Worm (Caenorhabditis elegans) whole organism, L1 larva: Measurements from ENCODE around the gene xbp-1.

Experiments used
- C16A3.4 ChIP-seq: fragments of 150-350 bp; optimal IDR thresholded peaks from 2 replicates; lab custom pipeline; 2014; ENCODE audit warnings: missing biosample characterization, missing genetic modification characterization
- alr-1 ChIP-seq: fragments of 200-800 bp; sonication (Bioruptor generic); optimal IDR thresholded peaks from 2 replicates; lab custom pipeline; 2018; ENCODE audit warnings: borderline replicate concordance, mild to moderate bottlenecking, missing genetic modification characterization, missing compliant biosample characterization
- aly-2 ChIP-seq: fragments of 150-350 bp; optimal IDR thresholded peaks from 2 replicates; lab custom pipeline; 2014; ENCODE audit warnings: missing biosample characterization, missing genetic modification characterization
- blmp-1 ChIP-seq: fragments of 150-350 bp; optimal IDR thresholded peaks from 2 replicates; lab custom pipeline; 2014; ENCODE audit warnings: missing biosample characterization, missing genetic modification characterization
- ceh-8 ChIP-seq: fragments of 200-800 bp; sonication (Bioruptor generic); optimal IDR thresholded peaks from 2 replicates; lab custom pipeline; 2018; ENCODE audit warnings: mild to moderate bottlenecking, missing genetic modification characterization, moderate library complexity, missing compliant biosample characterization
- ceh-88 ChIP-seq: fragments of 200-800 bp; sonication (Bioruptor generic); IDR thresholded peaks from 2 replicates; pipeline ENCODE4 v1.3.6; 2022; ENCODE audit warnings: missing genetic modification characterization, missing compliant biosample characterization
- ceh-90 ChIP-seq: sonication (generic microtip); optimal IDR thresholded peaks from 2 replicates; lab custom pipeline; 2016; ENCODE audit warnings: missing genetic modification characterization, missing compliant biosample characterization
- dpl-1 ChIP-seq, 3 experiments: fragments of 150-350 bp in 2 of 3; sonication (generic microtip) in 1 of 3; optimal IDR thresholded peaks; 2 replicates each; lab custom pipeline; 2014 to 2017; ENCODE audit warnings: missing biosample characterization in 3 of 3, missing genetic modification characterization in 3 of 3, missing genetic modification reagents in 3 of 3
- efl-1 ChIP-seq, 4 experiments: fragments of 150-350 bp; optimal IDR thresholded peaks in 3 of 4; peaks in 1 of 4; 1 replicate in 1 of 4; 2 replicates in 3 of 4; lab custom pipeline; 2014; ENCODE audit warnings: missing biosample characterization in 2 of 4, missing genetic modification characterization in 2 of 4, missing genetic modification reagents in 2 of 4
- elt-3 ChIP-seq, 6 experiments: fragments of 150-350 bp in 1 of 6; sonication (generic microtip); optimal IDR thresholded peaks; 2 replicates each; lab custom pipeline; 2017 to 2018; ENCODE audit warnings: missing biosample characterization in 6 of 6, missing genetic modification characterization in 6 of 6, inconsistent platforms in 1 of 6
- fkh-4 ChIP-seq: sonication (generic microtip); optimal IDR thresholded peaks from 2 replicates; lab custom pipeline; 2016; ENCODE audit warnings: missing compliant biosample characterization, missing genetic modification characterization, borderline replicate concordance
- fkh-8 ChIP-seq: sonication (generic microtip); optimal IDR thresholded peaks from 2 replicates; lab custom pipeline; 2016; ENCODE audit warnings: mild to moderate bottlenecking, missing genetic modification characterization, missing compliant biosample characterization
- isw-1 ChIP-seq: fragments of 200-800 bp; sonication (Bioruptor generic); IDR thresholded peaks from 2 replicates; pipeline ENCODE4 v1.3.6; 2022; ENCODE audit warnings: missing genetic modification characterization, missing compliant biosample characterization
- lin-13 ChIP-seq: fragments of 150-350 bp; optimal IDR thresholded peaks from 2 replicates; lab custom pipeline; 2014; ENCODE audit warnings: missing biosample characterization, missing genetic modification reagents, missing genetic modification characterization
- lin-39 ChIP-seq: fragments of 150-350 bp; optimal IDR thresholded peaks from 2 replicates; lab custom pipeline; 2014; ENCODE audit warnings: missing biosample characterization, missing genetic modification reagents, missing genetic modification characterization
- lir-3 ChIP-seq: sonication (generic microtip); optimal IDR thresholded peaks from 2 replicates; lab custom pipeline; 2016; ENCODE audit warnings: mild to moderate bottlenecking, missing genetic modification characterization, moderate library complexity, missing compliant biosample characterization; ENCODE audit not compliant: poor library complexity
- lsy-2 ChIP-seq, 2 experiments: fragments of 150-350 bp; optimal IDR thresholded peaks; 2 replicates each; lab custom pipeline; 2014; ENCODE audit warnings: missing biosample characterization in 2 of 2, missing genetic modification characterization in 2 of 2
- mab-9 ChIP-seq: fragments of 200-800 bp; sonication (Bioruptor generic); IDR thresholded peaks from 2 replicates; pipeline ENCODE4 v1.3.6; 2022; ENCODE audit warnings: missing genetic modification reagents, missing genetic modification characterization, missing compliant biosample characterization
- mef-2 ChIP-seq: fragments of 150-350 bp; optimal IDR thresholded peaks from 2 replicates; lab custom pipeline; 2014; ENCODE audit warnings: missing biosample characterization, missing genetic modification characterization
- nhr-12 ChIP-seq: sonication (generic microtip); optimal IDR thresholded peaks from 2 replicates; lab custom pipeline; 2017; ENCODE audit warnings: missing biosample characterization, missing genetic modification characterization
- nhr-20 ChIP-seq: sonication (generic microtip); optimal IDR thresholded peaks from 2 replicates; lab custom pipeline; 2016; ENCODE audit warnings: mild to moderate bottlenecking, missing genetic modification characterization, missing compliant biosample characterization
- nhr-71 ChIP-seq: sonication (generic microtip); optimal IDR thresholded peaks from 2 replicates; lab custom pipeline; 2016; ENCODE audit warnings: mild to moderate bottlenecking, missing genetic modification characterization, moderate library complexity, missing compliant biosample characterization
- nhr-90 ChIP-seq: sonication (generic microtip); optimal IDR thresholded peaks from 2 replicates; lab custom pipeline; 2016; ENCODE audit warnings: mild to moderate bottlenecking, missing genetic modification characterization, missing compliant biosample characterization; ENCODE audit not compliant: poor library complexity
- pag-3 ChIP-seq: sonication (generic microtip); optimal IDR thresholded peaks from 2 replicates; lab custom pipeline; 2017; ENCODE audit warnings: missing genetic modification characterization, mild to moderate bottlenecking, missing compliant biosample characterization, antibody characterized with exemption, borderline replicate concordance; ENCODE audit not compliant: insufficient read depth
- rnt-1 ChIP-seq: sonication (generic microtip); optimal IDR thresholded peaks from 2 replicates; lab custom pipeline; 2016; ENCODE audit warnings: mild to moderate bottlenecking, missing genetic modification characterization, moderate library complexity, missing compliant biosample characterization
- sup-37 ChIP-seq: fragments of 200-800 bp; sonication (Bioruptor generic); optimal IDR thresholded peaks from 2 replicates; lab custom pipeline; 2018; ENCODE audit warnings: mild to moderate bottlenecking, missing genetic modification characterization, missing compliant biosample characterization
- swsn-7 ChIP-seq: sonication (generic microtip); optimal IDR thresholded peaks from 2 replicates; lab custom pipeline; 2016; ENCODE audit warnings: missing genetic modification characterization, missing compliant biosample characterization
- tbx-2 ChIP-seq: sonication (generic microtip); optimal IDR thresholded peaks from 2 replicates; lab custom pipeline; 2016; ENCODE audit warnings: missing genetic modification characterization, missing compliant biosample characterization
- unc-130 ChIP-seq: fragments of 150-350 bp; optimal IDR thresholded peaks from 2 replicates; lab custom pipeline; 2017; ENCODE audit warnings: missing biosample characterization, missing genetic modification characterization, inconsistent platforms
- unc-30 ChIP-seq: sonication (generic microtip); optimal IDR thresholded peaks from 2 replicates; lab custom pipeline; 2017; ENCODE audit warnings: missing biosample characterization, missing genetic modification characterization

The xbp-1 gene

DNA sequence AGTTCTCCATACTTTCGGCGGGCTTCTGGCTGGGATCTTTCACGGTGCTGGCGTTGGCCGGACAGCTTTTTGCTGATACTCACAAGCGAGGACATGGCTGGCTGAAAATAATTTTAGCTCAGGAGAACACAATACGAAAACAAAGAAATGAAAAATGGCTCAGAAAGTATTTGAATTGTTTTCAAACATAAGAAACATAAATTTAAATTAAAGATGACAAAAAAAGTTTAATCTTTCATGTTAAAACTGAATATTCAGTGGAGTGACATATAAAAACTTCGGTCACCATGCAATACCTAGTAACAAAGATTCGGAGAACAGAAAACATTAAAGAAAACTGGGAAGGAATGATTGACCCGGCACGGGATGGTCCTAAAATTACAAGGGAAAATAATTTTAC, 15.0 kb upstream of the xbp-1 start, which contains the start of gene C16C10.2:
Gene C16C10.2, minus strand, starts transcription at position 101 of the 400 bp plus-strand sequence.
- no peak for TF ChIP-seq nhr-71 (tag; lab: Kevin White, UChicago)
- TF ChIP-seq ceh-88, result no peak
- no peak for TF ChIP-seq mab-9 (GFP tag; lab: Robert Waterston, UW)
- TF ChIP-seq fkh-4 (tag; lab: Kevin White, UChicago), result no peak
- no peak for TF ChIP-seq tbx-2 (tag; lab: Kevin White, UChicago)
- TF ChIP-seq aly-2, result no peak
- TF ChIP-seq alr-1 (tag; lab: Kevin White, UChicago), result no peak
- TF ChIP-seq lin-39, result no peak
- no peak for TF ChIP-seq lsy-2 (tag; optimal IDR thresholded peaks at IDR 0.05; lab: Kevin White, UChicago)
- TF ChIP-seq fkh-8, result no peak

DNA sequence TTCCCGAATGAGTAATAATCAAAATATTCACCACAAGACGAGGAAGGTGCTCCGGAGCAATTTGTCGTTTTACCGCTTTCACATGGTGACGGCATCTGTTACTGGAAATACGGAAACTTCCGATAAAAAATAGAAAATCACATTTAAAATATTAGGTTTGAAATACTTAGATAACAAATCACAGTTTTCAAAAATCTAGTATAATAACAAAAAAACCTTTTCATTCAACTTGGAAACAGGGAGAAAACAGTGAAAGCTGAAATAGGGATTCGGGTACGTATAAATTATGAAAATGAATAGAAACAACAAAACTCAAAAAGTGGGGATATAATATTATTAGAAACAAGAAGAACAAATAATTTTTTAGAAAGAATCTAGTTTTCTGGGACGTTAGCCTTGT, 12.3 kb upstream of the xbp-1 start, which contains the start of gene C16C10.1:
Gene C16C10.1, minus strand, starts transcription at position 101 of the 400 bp plus-strand sequence.
- TF ChIP-seq mef-2, result no peak
- TF ChIP-seq elt-3 (tag; optimal IDR thresholded peaks at IDR 0.05; lab: Kevin White, UChicago), result no peak
- TF ChIP-seq ceh-90 (tag; lab: Kevin White, UChicago), result no peak
- no peak for TF ChIP-seq tbx-2 (tag; lab: Kevin White, UChicago)
- TF ChIP-seq blmp-1, result no peak
- TF ChIP-seq nhr-12 (tag; lab: Kevin White, UChicago), result no peak
- no peak for TF ChIP-seq nhr-71 (tag; lab: Kevin White, UChicago)
- TF ChIP-seq ceh-8, result no peak
- TF ChIP-seq nhr-90 (tag; lab: Kevin White, UChicago), result no peak
- TF ChIP-seq rnt-1 (tag; lab: Kevin White, UChicago), result no peak
- TF ChIP-seq lin-13 (GFP tag; lab: Kevin White, UChicago), result no peak
- no peak for TF ChIP-seq unc-30 (tag; lab: Kevin White, UChicago)
- TF ChIP-seq swsn-7 (tag; lab: Kevin White, UChicago), result no peak
- no peak for TF ChIP-seq isw-1 (GFP tag; lab: Robert Waterston, UW)
- TF ChIP-seq sup-37 (GFP tag; lab: Kevin White, UChicago), result no peak
- TF ChIP-seq unc-130 (tag; lab: Kevin White, UChicago), result no peak

DNA sequence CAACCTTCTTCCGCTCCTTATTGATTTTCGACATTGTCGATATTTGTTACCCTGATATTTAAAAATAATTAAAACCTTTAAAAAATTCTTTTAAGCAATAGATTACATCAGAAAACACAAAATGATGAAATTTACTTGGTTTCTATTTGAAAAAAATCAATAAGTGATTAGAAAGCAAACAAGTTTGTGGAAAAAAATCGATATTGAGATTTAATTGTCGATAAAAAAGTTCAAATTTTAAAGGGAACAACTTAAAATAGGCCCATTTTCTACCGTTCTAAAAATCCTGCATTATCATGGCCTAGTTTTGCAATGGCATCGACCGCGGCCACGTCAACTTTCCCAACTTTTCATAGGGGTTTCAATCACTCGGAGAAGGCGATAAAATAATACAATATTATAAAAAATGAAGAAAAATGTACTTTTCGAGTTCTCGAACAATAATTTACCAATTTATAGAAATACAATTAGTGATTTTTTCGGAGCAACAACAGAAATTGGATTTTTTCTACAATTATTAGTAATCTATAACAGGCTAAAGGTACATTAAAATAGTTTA, 6.8 kb upstream of the xbp-1 start, which contains the start of gene lars-1:
Gene lars-1, minus strand, starts transcription at position 51 of the 559 bp plus-strand sequence.
- TF ChIP-seq swsn-7 (tag; lab: Kevin White, UChicago) (no peak), lir-3 (tag; lab: Kevin White, UChicago) (peak; percentile 15), rnt-1 (tag; lab: Kevin White, UChicago) (peak; percentile 15), dpl-1 (GFP tag; optimal IDR thresholded peaks at IDR 0.05; lab: Kevin White, UChicago) (peak in 1 of 3 experiments; percentile 10), fkh-4 (tag; lab: Kevin White, UChicago) (no peak), lsy-2 (tag; optimal IDR thresholded peaks at IDR 0.05; lab: Kevin White, UChicago) (peak in 1 of 2 experiments; percentile 29), blmp-1 (peak; percentile 32), pag-3 (tag; lab: Kevin White, UChicago) (peak; percentile 94), efl-1 (optimal IDR thresholded peaks at IDR 0.05; lab: Kevin White, UChicago) (no peak), efl-1 (GFP tag; optimal IDR thresholded peaks at IDR 0.05 in 1 of 2; lab: Kevin White, UChicago) (peak in 1 of 2 experiments; percentile 81)

DNA sequence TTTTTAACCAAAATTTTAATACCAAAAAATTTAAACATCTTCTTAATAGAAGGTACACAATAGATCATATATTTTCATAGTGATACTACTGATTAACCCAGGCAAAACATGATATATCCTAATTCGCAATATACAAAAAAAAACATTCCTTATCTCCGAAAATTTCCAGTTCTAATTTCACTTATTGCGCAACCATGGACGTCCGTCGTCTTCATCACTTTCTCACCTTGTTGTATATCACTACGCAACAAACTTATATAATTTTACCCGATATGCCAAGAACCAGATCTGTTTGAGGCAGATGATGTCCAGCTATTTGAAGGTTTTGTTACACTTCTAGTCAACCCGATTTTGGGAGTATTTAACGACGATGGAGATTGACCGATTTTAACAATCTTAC, 5.8 kb upstream of the xbp-1 start, which contains the start of gene R74.2:
Gene R74.2, plus strand, starts transcription at position 316 of the 400 bp plus-strand sequence.
- TF ChIP-seq C16A3.4 (tag; lab: Kevin White, UChicago) (no peak), blmp-1 (peak; percentile 98)
- TF ChIP-seq, all 84 proteins: peak for 1

DNA sequence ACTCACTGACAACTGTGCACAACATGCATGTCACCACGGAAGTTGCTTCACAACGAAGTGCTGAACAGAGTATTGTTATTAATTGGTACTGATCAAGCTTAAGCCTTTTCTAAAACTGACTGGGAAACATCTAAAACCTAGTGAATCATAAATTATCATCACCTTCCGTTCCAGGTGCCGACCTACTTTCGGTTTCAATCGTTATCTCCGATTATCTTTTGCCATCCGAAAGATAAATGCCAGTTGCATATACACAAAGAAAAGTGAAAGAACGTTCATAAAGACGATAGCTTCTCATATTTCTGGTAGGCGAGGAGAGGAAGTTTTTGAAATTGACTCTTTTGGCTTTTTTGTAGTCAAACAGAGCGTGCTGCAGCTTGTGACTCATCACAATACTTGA, 4.0 kb upstream of the xbp-1 start:
- TF ChIP-seq elt-3 (tag; optimal IDR thresholded peaks at IDR 0.05; lab: Kevin White, UChicago) (peak in 2 of 6 experiments; percentile 50 to 70), blmp-1 (peak; percentile 98), nhr-20 (tag; lab: Kevin White, UChicago) (no peak)
